Worm (Caenorhabditis elegans): ENCODE measurements around the gene Y26E6A.3.
A peak's percentile ranks its signal among the peaks of the same experiment; 100 is the strongest.

- TF ChIP-seq nhr-28 (tag; optimal IDR thresholded peaks at IDR 0.05) (no peak), egl-27 (tag; optimal IDR thresholded peaks at IDR 0.05) (no peak), jun-1 (tag; optimal IDR thresholded peaks at IDR 0.05) (no peak), ama-1 (optimal IDR thresholded peaks at IDR 0.05) (no peak), tbx-2 (tag; optimal IDR thresholded peaks at IDR 0.05) (no peak), sea-2 (GFP tag; optimal IDR thresholded peaks at IDR 0.05) (no peak), nhr-237 (tag; optimal IDR thresholded peaks at IDR 0.05) (no peak), nhr-77 (tag; optimal IDR thresholded peaks at IDR 0.05) (no peak), snpc-4 (tag; optimal IDR thresholded peaks at IDR 0.05) (no peak), elt-1 (tag; optimal IDR thresholded peaks at IDR 0.05) (no peak), nhr-11 (tag; optimal IDR thresholded peaks at IDR 0.05) (no peak), lsy-12 (tag; optimal IDR thresholded peaks at IDR 0.05) (no peak), egl-5 (tag; optimal IDR thresholded peaks at IDR 0.05) (peak; percentile 76)
These were observed 25.6 kb downstream of the Y26E6A.3 start for ce11 chrX:13884157-13884556.

Measured in whole organism, L3 larva.